Fruit fly (Drosophila melanogaster): ENCODE results near the gene Cep97.
A peak's percentile ranks its signal among the peaks of the same experiment; 100 is the strongest.

Cep97 gene

dm6 chr2L:3853507-3854030 lies 13.9 kb upstream of the Cep97 start:
- TF ChIP-seq CG4496 (GFP tag; IDR thresholded peaks at IDR 0.05) (0 out of 3 replicates have a peak, but pooled peaks have one; percentile 24), CG15710 (tag; optimal IDR thresholded peaks at IDR 0.05) (peak; percentile 9), Pif1B (GFP tag; optimal IDR thresholded peaks at IDR 0.05) (no peak), CG14655 (GFP tag; optimal IDR thresholded peaks at IDR 0.05) (peak; percentile 35), CG8301 (tag; optimal IDR thresholded peaks at IDR 0.05) (peak; percentile 5), CG9948 (tag; optimal IDR thresholded peaks at IDR 0.05) (peak; percentile 11), CG17806 (tag; optimal IDR thresholded peaks at IDR 0.05) (peak; percentile 17), fd96Ca (GFP tag; IDR thresholded peaks at IDR 0.05) (0 out of 3 replicates have a peak, but pooled peaks have one; percentile 10), Pif1A (GFP tag; optimal IDR thresholded peaks at IDR 0.05) (no peak), CG32121 (GFP tag; IDR thresholded peaks at IDR 0.05) (0 out of 2 replicates have a peak, but pooled peaks have one; percentile 34), CG13204 (GFP tag; optimal IDR thresholded peaks at IDR 0.05) (no peak), Ets98B (GFP tag; IDR thresholded peaks at IDR 0.05) (peak; percentile 33; the same call in 1 of the 2 replicates), CG34367 (tag; optimal IDR thresholded peaks at IDR 0.05) (no peak), CG8159 (tag; optimal IDR thresholded peaks at IDR 0.05) (peak; percentile 31), CG10348 (GFP tag; IDR thresholded peaks at IDR 0.05) (no peak), gl (tag; optimal IDR thresholded peaks at IDR 0.05) (no peak)

- no peak for TF ChIP-seq CG14655 (GFP tag; optimal IDR thresholded peaks at IDR 0.05)
- no peak for TF ChIP-seq EcR (GFP tag; optimal IDR thresholded peaks at IDR 0.05)
- TF ChIP-seq CG9948 (tag; optimal IDR thresholded peaks at IDR 0.05), result peak; percentile 1
- peak; percentile 18 for TF ChIP-seq CG8159 (tag; optimal IDR thresholded peaks at IDR 0.05)
- TF ChIP-seq CG32121 (GFP tag; IDR thresholded peaks at IDR 0.05), result no peak
- no peak for TF ChIP-seq D1 (tag; optimal IDR thresholded peaks at IDR 0.05)
- TF ChIP-seq rn (GFP tag; IDR thresholded peaks at IDR 0.05), result no peak
- TF ChIP-seq CG10348 (GFP tag; IDR thresholded peaks at IDR 0.05), result no peak
- TF ChIP-seq gl (tag; optimal IDR thresholded peaks at IDR 0.05), result no peak
- TF ChIP-seq Pif1B (GFP tag; optimal IDR thresholded peaks at IDR 0.05), result no peak
- TF ChIP-seq Snoo (tag; optimal IDR thresholded peaks at IDR 0.05), result no peak
- no peak for TF ChIP-seq CG15710 (tag; optimal IDR thresholded peaks at IDR 0.05)
Observed at dm6 chr2L:3855528-3856189, 11.8 kb upstream of the Cep97 start.

dm6 chr2L:3856372-3856771 lies 11.1 kb upstream of the Cep97 start:
- TF ChIP-seq CG9948 (tag; optimal IDR thresholded peaks at IDR 0.05) (peak; percentile 28), Pif1A (GFP tag; optimal IDR thresholded peaks at IDR 0.05) (peak; percentile 44), fd96Ca (GFP tag; IDR thresholded peaks at IDR 0.05) (no peak), CG32121 (GFP tag; IDR thresholded peaks at IDR 0.05) (no peak), D1 (tag; optimal IDR thresholded peaks at IDR 0.05) (no peak), CG14655 (GFP tag; optimal IDR thresholded peaks at IDR 0.05) (peak; percentile 27), CG13204 (GFP tag; optimal IDR thresholded peaks at IDR 0.05) (no peak), CG17806 (tag; optimal IDR thresholded peaks at IDR 0.05) (peak; percentile 32), Ets98B (GFP tag; IDR thresholded peaks at IDR 0.05) (no peak), CG8301 (tag; optimal IDR thresholded peaks at IDR 0.05) (no peak), Pif1B (GFP tag; optimal IDR thresholded peaks at IDR 0.05) (peak; percentile 22), Snoo (tag; optimal IDR thresholded peaks at IDR 0.05) (peak; percentile 35), CG34367 (tag; optimal IDR thresholded peaks at IDR 0.05) (peak; percentile 23), CG8159 (tag; optimal IDR thresholded peaks at IDR 0.05) (peak; percentile 49), CG15710 (tag; optimal IDR thresholded peaks at IDR 0.05) (peak; percentile 37)

- TF ChIP-seq CG12605 (GFP tag; IDR thresholded peaks at IDR 0.05) (peak; percentile 37; the same call in 1 of the 2 replicates), CG15710 (tag; optimal IDR thresholded peaks at IDR 0.05) (peak; percentile 38), CG10348 (GFP tag; IDR thresholded peaks at IDR 0.05) (no peak), CG13204 (GFP tag; optimal IDR thresholded peaks at IDR 0.05) (no peak), D1 (tag; optimal IDR thresholded peaks at IDR 0.05) (no peak), CG14655 (GFP tag; optimal IDR thresholded peaks at IDR 0.05) (no peak), CG34367 (tag; optimal IDR thresholded peaks at IDR 0.05) (peak; percentile 29), Pif1B (GFP tag; optimal IDR thresholded peaks at IDR 0.05) (peak; percentile 41), rn (GFP tag; IDR thresholded peaks at IDR 0.05) (no peak), CG8159 (tag; optimal IDR thresholded peaks at IDR 0.05) (peak; percentile 42), gl (tag; optimal IDR thresholded peaks at IDR 0.05) (no peak), Snoo (tag; optimal IDR thresholded peaks at IDR 0.05) (peak; percentile 27), CG4496 (GFP tag; IDR thresholded peaks at IDR 0.05) (0 out of 3 replicates have a peak, but pooled peaks have one; percentile 58), CG8301 (tag; optimal IDR thresholded peaks at IDR 0.05) (peak; percentile 69), CG17806 (tag; optimal IDR thresholded peaks at IDR 0.05) (peak; percentile 28), EcR (GFP tag; optimal IDR thresholded peaks at IDR 0.05) (no peak), Ets98B (GFP tag; IDR thresholded peaks at IDR 0.05) (peak; percentile 74), fd96Ca (GFP tag; IDR thresholded peaks at IDR 0.05) (peak; percentile 47; the same call in 1 of the 3 replicates), Pif1A (GFP tag; optimal IDR thresholded peaks at IDR 0.05) (peak; percentile 46), CG32121 (GFP tag; IDR thresholded peaks at IDR 0.05) (peak; percentile 63), CG9948 (tag; optimal IDR thresholded peaks at IDR 0.05) (peak; percentile 52)
Observed at dm6 chr2L:3858118-3858517, 9.4 kb upstream of the Cep97 start.

- TF ChIP-seq gl (tag; optimal IDR thresholded peaks at IDR 0.05) (no peak), Pif1A (GFP tag; optimal IDR thresholded peaks at IDR 0.05) (no peak), CG10348 (GFP tag; IDR thresholded peaks at IDR 0.05) (no peak), CG8159 (tag; optimal IDR thresholded peaks at IDR 0.05) (peak; percentile 76), CG15710 (tag; optimal IDR thresholded peaks at IDR 0.05) (peak; percentile 82), CG34367 (tag; optimal IDR thresholded peaks at IDR 0.05) (peak; percentile 53), CG17806 (tag; optimal IDR thresholded peaks at IDR 0.05) (peak; percentile 65), CG9948 (tag; optimal IDR thresholded peaks at IDR 0.05) (peak; percentile 69), D1 (tag; optimal IDR thresholded peaks at IDR 0.05) (no peak)
Observed at dm6 chr2L:3861388-3861787, 6.1 kb upstream of the Cep97 start.
